Fruit fly (Drosophila melanogaster) whole organism, prepupa: ENCODE measurements around the gene Taf9.
"Not testable (repeated sequence)": the region's sequence is repeated elsewhere in the genome, so short reads cannot be mapped to it uniquely, and the experiment has no call there.

Experiments
- CG11762 ChIP-seq: fragments of 200-800 bp; sonication (Bioruptor generic); optimal IDR thresholded peaks from 3 replicates; lab custom pipeline; 2016; ENCODE audit warnings: missing biosample characterization, missing genetic modification characterization; ENCODE audit not compliant: insufficient read depth
- CG1621 ChIP-seq: fragments of 200-800 bp; sonication (Bioruptor generic); optimal IDR thresholded peaks from 3 replicates; lab custom pipeline; 2018; ENCODE audit warnings: missing biosample characterization, mild to moderate bottlenecking, missing genetic modification characterization
- CG16779 ChIP-seq: fragments of 200-800 bp; sonication (Bioruptor generic); optimal IDR thresholded peaks from 3 replicates; lab custom pipeline; 2017; ENCODE audit warnings: missing biosample characterization, mild to moderate bottlenecking, missing genetic modification characterization
- CG34406 ChIP-seq: fragments of 200-800 bp; sonication (Bioruptor generic); optimal IDR thresholded peaks from 3 replicates; lab custom pipeline; 2016; ENCODE audit warnings: missing biosample characterization, missing genetic modification characterization
- CG3919 ChIP-seq: fragments of 200-800 bp; sonication (Bioruptor generic); optimal IDR thresholded peaks from 3 replicates; lab custom pipeline; 2016; ENCODE audit warnings: missing biosample characterization, missing genetic modification characterization
- CG6163 ChIP-seq: fragments of 200-800 bp; sonication (Bioruptor generic); IDR thresholded peaks from 3 replicates; pipeline ENCODE4 v1.3.6; 2022; ENCODE audit warnings: missing biosample characterization, missing genetic modification characterization
- CG6808 ChIP-seq: fragments of 200-800 bp; sonication (Bioruptor generic); optimal IDR thresholded peaks from 3 replicates; lab custom pipeline; 2017; ENCODE audit warnings: missing biosample characterization, missing genetic modification characterization, mild to moderate bottlenecking, moderate library complexity, missing genetic modification reagents
- CG9139 ChIP-seq: fragments of 200-800 bp; sonication (Bioruptor generic); optimal IDR thresholded peaks from 3 replicates; lab custom pipeline; 2017; ENCODE audit warnings: missing biosample characterization, mild to moderate bottlenecking, missing genetic modification characterization
- Gug ChIP-seq: fragments of 200-800 bp; sonication (Bioruptor generic); IDR thresholded peaks from 2 replicates; pipeline ENCODE4 v1.3.6; 2022; ENCODE audit warnings: missing biosample characterization, missing genetic modification characterization
- Sox14 ChIP-seq: fragments of 200-800 bp; sonication (Bioruptor generic); optimal IDR thresholded peaks from 3 replicates; lab custom pipeline; 2016; ENCODE audit warnings: missing biosample characterization, missing genetic modification characterization
- cyc ChIP-seq: fragments of 200-800 bp; sonication (Bioruptor generic); optimal IDR thresholded peaks from 3 replicates; lab custom pipeline; 2016; ENCODE audit warnings: missing biosample characterization, missing genetic modification characterization
- fd85E ChIP-seq: fragments of 200-800 bp; sonication (Bioruptor generic); optimal IDR thresholded peaks from 3 replicates; lab custom pipeline; 2016; ENCODE audit warnings: missing biosample characterization, missing genetic modification characterization
- net ChIP-seq: fragments of 200-800 bp; sonication (Bioruptor generic); optimal IDR thresholded peaks from 3 replicates; lab custom pipeline; 2016; ENCODE audit warnings: missing biosample characterization, missing genetic modification characterization

The Taf9 gene

dm6 chrX:17887877-17888276, 45.9 kb downstream of the Taf9 start, which contains the start of gene CG6788:
CG6788 (plus strand) TSS chrX:17888177.
- TF ChIP-seq CG6808 (GFP tag; lab: Kevin White, UChicago) (no peak), CG3919 (GFP tag; lab: Kevin White, UChicago) (no peak), net (GFP tag; lab: Kevin White, UChicago) (no peak), cyc (GFP tag; lab: Kevin White, UChicago) (no peak), CG1621 (tag; lab: Kevin White, UChicago) (no peak), Gug (no peak), fd85E (no peak), CG34406 (no peak), CG6163 (GFP tag; lab: Robert Waterston, UW) (no peak), CG16779 (tag; lab: Kevin White, UChicago) (no peak)

dm6 chrX:17889247-17889646, 47.3 kb downstream of the Taf9 start, which contains the start of gene Gss1:
Gss1 (plus strand) TSS chrX:17889547.
- not testable (repeated sequence) for TF ChIP-seq CG9139, CG11762, Sox14
